Worm (Caenorhabditis elegans): ENCODE measurements around the gene D1086.11.
A peak's percentile ranks its signal among the peaks of the same experiment; 100 is the strongest.

The D1086.11 gene

DNA sequence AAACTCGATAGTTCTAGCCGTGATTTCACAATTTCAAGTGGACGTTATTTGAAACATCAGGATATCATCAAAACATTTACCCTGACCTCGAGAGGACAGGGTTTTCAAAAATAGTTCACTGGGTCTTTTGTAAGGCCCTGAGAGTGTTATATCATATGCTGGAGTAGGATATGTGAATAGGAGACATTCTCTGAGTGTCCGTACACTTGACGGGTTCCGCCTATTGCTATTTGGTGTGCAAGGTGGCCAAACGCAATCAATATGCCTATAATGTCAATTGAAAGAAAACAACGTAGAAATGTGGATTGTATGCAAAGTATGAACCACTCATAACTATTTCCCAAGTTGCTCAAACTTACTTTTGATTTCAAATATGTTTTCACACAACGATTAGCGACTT, 23.1 kb downstream of the D1086.11 start:
- TF ChIP-seq ZK546.5 (tag; optimal IDR thresholded peaks at IDR 0.05) = no peak
- TF ChIP-seq gmeb-1 (tag; optimal IDR thresholded peaks at IDR 0.05) = no peak
- no peak for TF ChIP-seq unc-39 (tag; optimal IDR thresholded peaks at IDR 0.05)
- TF ChIP-seq ztf-11 (tag; optimal IDR thresholded peaks at IDR 0.05) = no peak
- no peak for TF ChIP-seq zag-1 (tag; optimal IDR thresholded peaks at IDR 0.05)
- no peak for TF ChIP-seq blmp-1 (tag; optimal IDR thresholded peaks at IDR 0.05; ENCODE audit: insufficient read depth)
- no peak for TF ChIP-seq nhr-77 (tag; optimal IDR thresholded peaks at IDR 0.05)
- TF ChIP-seq ama-1 (optimal IDR thresholded peaks at IDR 0.05) = no peak
- no peak for TF ChIP-seq nhr-23 (tag; optimal IDR thresholded peaks at IDR 0.05)
- TF ChIP-seq crh-2 (tag; optimal IDR thresholded peaks at IDR 0.05) = no peak
- TF ChIP-seq snpc-4 (tag; optimal IDR thresholded peaks at IDR 0.05) = no peak

DNA sequence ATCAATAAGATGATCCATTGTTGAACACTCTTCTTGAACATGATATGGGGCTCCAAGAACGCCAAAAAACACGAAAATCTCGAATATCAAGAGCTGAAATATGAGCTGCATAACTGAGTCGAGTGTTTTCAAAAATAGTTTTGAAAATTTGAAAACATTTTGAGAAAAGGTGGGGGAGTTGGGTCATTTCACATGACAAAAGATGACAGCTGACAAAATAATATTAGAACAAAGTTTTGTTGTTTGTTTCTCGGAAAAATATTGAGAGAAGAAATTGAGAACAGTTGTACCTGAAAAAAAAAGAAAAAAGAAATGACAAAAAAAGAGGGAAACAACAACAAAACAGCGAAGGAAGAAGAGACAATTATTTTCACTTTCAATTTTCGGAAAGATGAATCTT, 24.3 kb downstream of the D1086.11 start, which contains the start of the genes D1086.2 and D1086.1:
Gene D1086.2, minus strand, starts transcription at position 150 of the 400 bp plus-strand sequence.
Gene D1086.1, plus strand, starts transcription at position 340 of the 400 bp plus-strand sequence.
- TF ChIP-seq F13H6.1 (tag; optimal IDR thresholded peaks at IDR 0.05) (peak; percentile 53), unc-39 (tag; optimal IDR thresholded peaks at IDR 0.05) (no peak), mab-5 (tag; optimal IDR thresholded peaks at IDR 0.05) (no peak), nhr-129 (tag; optimal IDR thresholded peaks at IDR 0.05) (peak; percentile 23), crh-2 (tag; optimal IDR thresholded peaks at IDR 0.05) (no peak)

DNA sequence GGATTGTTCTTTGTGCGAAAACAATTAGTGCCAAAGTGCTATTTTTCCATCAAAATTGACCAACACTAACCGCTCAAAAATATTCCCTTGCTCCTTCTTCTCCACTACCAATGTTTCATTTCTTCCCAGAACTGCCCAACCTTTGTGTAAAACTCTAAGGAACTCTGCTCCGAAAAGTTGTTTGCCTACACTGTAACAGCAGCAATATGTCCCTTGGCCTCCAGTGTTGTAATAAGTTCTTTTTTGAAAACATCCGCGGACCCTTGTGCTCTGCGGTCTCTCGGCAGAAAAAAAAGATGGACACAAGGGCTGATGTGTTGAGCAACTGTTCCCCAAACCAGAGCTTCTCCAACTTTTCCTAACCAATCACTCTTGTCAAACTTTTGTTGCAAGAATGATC, 26.6 kb downstream of the D1086.11 start, which contains the start of gene D1086.12:
Gene D1086.12, plus strand, starts transcription at position 301 of the 400 bp plus-strand sequence.
- TF ChIP-seq unc-55 (GFP tag; optimal IDR thresholded peaks at IDR 0.05) (no peak), peb-1 (tag; optimal IDR thresholded peaks at IDR 0.05) (no peak), ztf-1 (GFP tag; conservative IDR thresholded peaks at IDR 0.05) (no peak), nhr-25 (tag; optimal IDR thresholded peaks at IDR 0.05) (no peak), nhr-6 (tag; optimal IDR thresholded peaks at IDR 0.05) (no peak), C34F6.9 (tag; optimal IDR thresholded peaks at IDR 0.05) (no peak), ceh-16 (tag; optimal IDR thresholded peaks at IDR 0.05) (no peak), zag-1 (tag; optimal IDR thresholded peaks at IDR 0.05) (no peak), Y55F3AM.14 (GFP tag; optimal IDR thresholded peaks at IDR 0.05) (no peak), ZK546.5 (tag; optimal IDR thresholded peaks at IDR 0.05) (no peak), gmeb-1 (tag; optimal IDR thresholded peaks at IDR 0.05) (no peak), sem-4 (tag; optimal IDR thresholded peaks at IDR 0.05) (no peak), R02D3.7 (tag; optimal IDR thresholded peaks at IDR 0.05) (no peak), mab-5 (tag; optimal IDR thresholded peaks at IDR 0.05) (no peak), ama-1 (optimal IDR thresholded peaks at IDR 0.05) (no peak), lsy-2 (tag; optimal IDR thresholded peaks at IDR 0.05) (no peak), elt-3 (tag; optimal IDR thresholded peaks at IDR 0.05) (no peak)

DNA sequence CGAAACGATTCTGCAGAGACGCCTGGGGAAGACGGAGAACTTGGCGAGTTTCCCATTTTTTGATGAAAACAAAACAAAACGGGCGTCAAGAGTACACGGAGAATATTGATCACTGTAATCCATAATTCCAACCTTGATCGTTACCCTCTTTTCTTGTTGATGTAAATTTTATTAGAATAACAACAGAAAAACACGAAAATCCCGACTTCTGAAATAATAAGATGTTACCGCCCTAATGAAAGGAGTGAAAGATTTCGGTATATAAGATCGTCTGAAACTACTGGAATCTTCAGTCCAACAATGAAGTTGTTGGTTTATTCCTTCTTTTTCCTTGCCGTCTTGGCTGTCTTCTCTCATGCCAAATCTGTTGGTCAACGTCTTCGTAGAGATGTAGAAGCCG, 29.7 kb downstream of the D1086.11 start, which contains the start of gene D1086.9:
Gene D1086.9, plus strand, starts transcription at position 301 of the 400 bp plus-strand sequence.
- TF ChIP-seq F13H6.1 (tag; optimal IDR thresholded peaks at IDR 0.05) = no peak
- no peak for TF ChIP-seq nhr-10 (tag; optimal IDR thresholded peaks at IDR 0.05)
- TF ChIP-seq R02D3.7 (tag; optimal IDR thresholded peaks at IDR 0.05) = no peak
- no peak for TF ChIP-seq blmp-1 (tag; optimal IDR thresholded peaks at IDR 0.05; ENCODE audit: insufficient read depth)
- no peak for TF ChIP-seq ceh-16 (tag; optimal IDR thresholded peaks at IDR 0.05)
- TF ChIP-seq fos-1 (tag; optimal IDR thresholded peaks at IDR 0.05) = no peak
- no peak for TF ChIP-seq ztf-4 (tag; optimal IDR thresholded peaks at IDR 0.05)
- TF ChIP-seq snpc-4 (tag; optimal IDR thresholded peaks at IDR 0.05) = no peak
- TF ChIP-seq nhr-237 (tag; optimal IDR thresholded peaks at IDR 0.05) = no peak
- no peak for TF ChIP-seq C34F6.9 (tag; optimal IDR thresholded peaks at IDR 0.05)
- TF ChIP-seq lin-11 (tag; optimal IDR thresholded peaks at IDR 0.05) = no peak
- no peak for TF ChIP-seq unc-62 (GFP tag; optimal IDR thresholded peaks at IDR 0.05)

DNA sequence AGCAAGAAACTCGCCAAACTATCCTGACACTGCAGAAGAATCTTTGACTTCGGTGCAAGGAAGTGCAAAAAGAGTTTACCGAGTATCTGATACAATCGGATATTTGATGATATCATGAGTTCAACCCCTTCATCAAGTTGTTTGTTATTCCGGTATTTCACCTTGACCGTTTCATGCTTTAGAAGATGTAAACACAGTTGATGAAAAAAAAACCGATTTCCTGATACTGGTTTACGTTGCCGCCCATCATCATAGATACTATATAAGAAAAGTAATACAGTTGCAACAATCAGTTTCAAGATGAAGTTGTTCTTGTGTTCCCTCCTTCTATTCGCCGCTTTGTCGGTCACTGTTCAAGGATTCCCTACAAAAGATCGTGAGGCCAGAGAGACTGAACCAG, 33.3 kb downstream of the D1086.11 start, which contains the start of gene H39E23.3:
Gene H39E23.3, plus strand, starts transcription at position 301 of the 400 bp plus-strand sequence.
- no peak for TF ChIP-seq nhr-23 (tag; optimal IDR thresholded peaks at IDR 0.05)
- no peak for TF ChIP-seq C34F6.9 (tag; optimal IDR thresholded peaks at IDR 0.05)
- TF ChIP-seq gmeb-1 (tag; optimal IDR thresholded peaks at IDR 0.05) = no peak
- TF ChIP-seq Y55F3AM.14 (GFP tag; optimal IDR thresholded peaks at IDR 0.05) = no peak
- no peak for TF ChIP-seq peb-1 (tag; optimal IDR thresholded peaks at IDR 0.05)
- no peak for TF ChIP-seq nhr-25 (tag; optimal IDR thresholded peaks at IDR 0.05)
- TF ChIP-seq aly-2 (tag; optimal IDR thresholded peaks at IDR 0.05) = no peak

Data from whole organism, L2 larva.